Fruit fly (Drosophila melanogaster): ENCODE data around the gene ssx.

The ssx gene

DNA sequence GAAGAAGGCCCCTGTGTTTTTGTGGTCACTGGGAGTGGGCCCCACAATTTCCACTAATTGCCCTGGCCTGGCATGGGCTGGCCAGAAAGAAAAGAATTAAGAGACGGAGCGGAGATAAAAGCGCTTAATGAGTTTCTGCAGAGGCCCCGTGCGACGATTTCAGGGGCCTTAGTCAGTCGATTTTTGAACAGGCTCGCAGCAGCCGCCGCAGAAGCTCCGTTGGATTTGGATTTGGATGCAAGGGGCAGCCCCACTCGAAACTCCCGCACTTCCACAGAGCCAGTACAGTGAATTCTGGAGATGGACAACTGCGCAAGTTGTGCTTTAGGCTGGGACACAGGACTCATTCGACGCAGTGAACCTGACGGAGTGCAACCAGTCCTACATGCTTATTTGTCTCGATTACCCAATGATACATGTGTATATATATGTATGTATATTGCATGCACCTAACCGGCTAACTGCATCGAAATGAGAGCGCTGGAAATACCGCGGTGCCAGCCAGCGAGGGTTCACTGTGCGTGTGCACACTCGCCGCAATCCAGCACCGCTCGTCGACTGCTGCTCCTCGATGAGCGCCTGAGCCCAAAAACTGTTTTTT is 28.2 kb downstream of the ssx start (continued):
- no peak for TF ChIP-seq CG10543 (GFP tag; optimal IDR thresholded peaks at IDR 0.05)
- no peak for TF ChIP-seq CG13287 (GFP tag; IDR thresholded peaks at IDR 0.05; ENCODE audit: partially characterized antibody)
- TF ChIP-seq CG8924 (tag; optimal IDR thresholded peaks at IDR 0.05) = peak; percentile 26
- TF ChIP-seq tgo (GFP tag; IDR thresholded peaks at IDR 0.05) = peak; percentile 72
- TF ChIP-seq CG9727 (GFP tag; optimal IDR thresholded peaks at IDR 0.05) = peak; percentile 52
- TF ChIP-seq CG11093 (GFP tag; IDR thresholded peaks at IDR 0.05) = peak; percentile 78; the same call in 1 of the 3 replicates
- no peak for TF ChIP-seq CG8281 (tag; optimal IDR thresholded peaks at IDR 0.05)
- TF ChIP-seq CG15696 (tag; optimal IDR thresholded peaks at IDR 0.05) = peak; percentile 38
- no peak for TF ChIP-seq CG31388 (GFP tag; optimal IDR thresholded peaks at IDR 0.05)
- TF ChIP-seq CG7745 (tag; optimal IDR thresholded peaks at IDR 0.05) = no peak
- no peak for TF ChIP-seq Doc2 (GFP tag; IDR thresholded peaks at IDR 0.05)
- peak; percentile 38 to 65 for TF ChIP-seq Hr51 (GFP tag; optimal IDR thresholded peaks at IDR 0.05)
- TF ChIP-seq Ssrp (tag; optimal IDR thresholded peaks at IDR 0.05) = peak; percentile 60
- peak; percentile 55 for TF ChIP-seq shn (GFP tag; optimal IDR thresholded peaks at IDR 0.05)
- TF ChIP-seq trh (GFP tag; optimal IDR thresholded peaks at IDR 0.05) = no peak
- peak; percentile 64 for TF ChIP-seq tin (GFP tag; optimal IDR thresholded peaks at IDR 0.05)
- TF ChIP-seq CG12391 (tag; optimal IDR thresholded peaks at IDR 0.05) = peak; percentile 64
- TF ChIP-seq br (optimal IDR thresholded peaks at IDR 0.05) = no peak
- peak; percentile 67 for TF ChIP-seq CG15269 (tag; optimal IDR thresholded peaks at IDR 0.05)
- TF ChIP-seq CG10979 (tag; optimal IDR thresholded peaks at IDR 0.05) = peak; percentile 51
- peak; percentile 19 for TF ChIP-seq CG13123 (GFP tag; optimal IDR thresholded peaks at IDR 0.05)
- TF ChIP-seq Dek (tag; optimal IDR thresholded peaks at IDR 0.05) = peak; percentile 31
- no peak for TF ChIP-seq CG14965 (GFP tag; optimal IDR thresholded peaks at IDR 0.05; ENCODE audit: borderline replicate concordance)
- peak; percentile 75 for TF ChIP-seq CG30403 (GFP tag; optimal IDR thresholded peaks at IDR 0.05)
- TF ChIP-seq tio (GFP tag; optimal IDR thresholded peaks at IDR 0.05) = no peak
- TF ChIP-seq Trl (optimal IDR thresholded peaks at IDR 0.05) = no peak
- TF ChIP-seq Trl (GFP tag; optimal IDR thresholded peaks at IDR 0.05) = peak; percentile 38
- no peak for TF ChIP-seq Fer2 (tag; optimal IDR thresholded peaks at IDR 0.05)
- TF ChIP-seq Elba2 (GFP tag; optimal IDR thresholded peaks at IDR 0.05) = no peak
- no peak for TF ChIP-seq prd (optimal IDR thresholded peaks at IDR 0.05)
- TF ChIP-seq prd (GFP tag; IDR thresholded peaks at IDR 0.05) = peak; percentile 83
- peak; percentile 59 for TF ChIP-seq Hsf (GFP tag; optimal IDR thresholded peaks at IDR 0.05)
- peak; percentile 17 for TF ChIP-seq CG33213 (GFP tag; optimal IDR thresholded peaks at IDR 0.05)
- no peak for TF ChIP-seq ato (GFP tag; IDR thresholded peaks at IDR 0.05; ENCODE audit: partially characterized antibody)
- peak; percentile 40 for TF ChIP-seq jing (GFP tag; optimal IDR thresholded peaks at IDR 0.05)
- TF ChIP-seq CG11398 (GFP tag; optimal IDR thresholded peaks at IDR 0.05) = peak; percentile 30
- TF ChIP-seq CG2116 (GFP tag; optimal IDR thresholded peaks at IDR 0.05) = no peak
- no peak for TF ChIP-seq sim (GFP tag; IDR thresholded peaks at IDR 0.05)
- TF ChIP-seq so (GFP tag; IDR thresholded peaks at IDR 0.05) = 0 out of 3 replicates have a peak, but pooled peaks have one; percentile 36
- peak; percentile 73 for TF ChIP-seq lilli (GFP tag; optimal IDR thresholded peaks at IDR 0.05)
- TF ChIP-seq CG13424 (tag; optimal IDR thresholded peaks at IDR 0.05) = peak; percentile 71
- no peak for TF ChIP-seq CG4854 (GFP tag; optimal IDR thresholded peaks at IDR 0.05)
- peak; percentile 15; the same call in 1 of the 3 replicates for TF ChIP-seq gce (GFP tag; IDR thresholded peaks at IDR 0.05)
- no peak for TF ChIP-seq CG4328 (GFP tag; optimal IDR thresholded peaks at IDR 0.05)
- TF ChIP-seq psq (GFP tag; optimal IDR thresholded peaks at IDR 0.05) = peak; percentile 7
- peak; percentile 63 for TF ChIP-seq CG12155 (GFP tag; optimal IDR thresholded peaks at IDR 0.05)
- peak; percentile 74 for TF ChIP-seq CG9215 (GFP tag; IDR thresholded peaks at IDR 0.05)
- TF ChIP-seq CG17829 (tag; optimal IDR thresholded peaks at IDR 0.05) = peak; percentile 36
- TF ChIP-seq CG10462 (GFP tag; optimal IDR thresholded peaks at IDR 0.05) = peak; percentile 6
- TF ChIP-seq h (optimal IDR thresholded peaks at IDR 0.05) = no peak
- peak; percentile 64 for TF ChIP-seq CG7556 (GFP tag; optimal IDR thresholded peaks at IDR 0.05)

Measured in whole organism, embryonic.